Fruit fly (Drosophila melanogaster): ENCODE results near the gene Cpr62Bc.

Cpr62Bc gene

dm6 chr3L:1821140-1821539 lies 20.7 kb downstream of the Cpr62Bc start:
- TF ChIP-seq EcR (GFP tag; optimal IDR thresholded peaks at IDR 0.05) = peak; percentile 84
- peak; percentile 36 for TF ChIP-seq CG13204 (GFP tag; optimal IDR thresholded peaks at IDR 0.05)
- TF ChIP-seq CG8159 (tag; optimal IDR thresholded peaks at IDR 0.05) = no peak

- TF ChIP-seq EcR (GFP tag; optimal IDR thresholded peaks at IDR 0.05) (peak; percentile 93), CG8159 (tag; optimal IDR thresholded peaks at IDR 0.05) (no peak), CG13204 (GFP tag; optimal IDR thresholded peaks at IDR 0.05) (no peak), CG12605 (GFP tag; IDR thresholded peaks at IDR 0.05) (no peak), rn (GFP tag; IDR thresholded peaks at IDR 0.05) (no peak), Snoo (tag; optimal IDR thresholded peaks at IDR 0.05) (no peak), Pif1A (GFP tag; optimal IDR thresholded peaks at IDR 0.05) (no peak)
Measured at dm6 chr3L:1818834-1819233, 23.1 kb downstream of the Cpr62Bc start.

DNA sequence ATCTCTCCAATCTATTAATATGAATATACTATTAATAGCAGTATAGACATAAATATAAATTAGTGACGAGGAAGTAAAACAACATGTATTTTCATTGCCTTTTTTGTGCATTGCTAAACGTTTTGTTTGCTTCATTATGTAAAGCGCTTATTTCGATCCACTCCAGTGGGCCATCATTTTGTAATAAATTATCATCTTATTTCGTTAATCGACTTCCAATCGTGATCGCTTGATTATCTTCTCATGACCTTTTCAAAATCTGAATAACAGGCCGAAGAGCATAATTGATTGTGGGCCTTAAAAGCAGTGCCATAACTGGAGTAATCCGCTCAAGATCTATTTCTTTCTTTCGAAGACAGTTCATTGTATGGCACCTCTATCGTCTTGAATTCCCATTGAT lies 24.5 kb downstream of the Cpr62Bc start:
- TF ChIP-seq CG8301 (tag; optimal IDR thresholded peaks at IDR 0.05) (no peak), fd96Ca (GFP tag; IDR thresholded peaks at IDR 0.05) (no peak), rn (GFP tag; IDR thresholded peaks at IDR 0.05) (no peak), CG32121 (GFP tag; IDR thresholded peaks at IDR 0.05) (no peak), CG34367 (tag; optimal IDR thresholded peaks at IDR 0.05) (no peak), CG9948 (tag; optimal IDR thresholded peaks at IDR 0.05) (no peak), CG13204 (GFP tag; optimal IDR thresholded peaks at IDR 0.05) (no peak), CG15710 (tag; optimal IDR thresholded peaks at IDR 0.05) (no peak), CG14655 (GFP tag; optimal IDR thresholded peaks at IDR 0.05) (no peak), CG17806 (tag; optimal IDR thresholded peaks at IDR 0.05) (no peak), Pif1A (GFP tag; optimal IDR thresholded peaks at IDR 0.05) (no peak), Ets98B (GFP tag; IDR thresholded peaks at IDR 0.05) (no peak), CG8159 (tag; optimal IDR thresholded peaks at IDR 0.05) (no peak), Pif1B (GFP tag; optimal IDR thresholded peaks at IDR 0.05) (no peak), CG12605 (GFP tag; IDR thresholded peaks at IDR 0.05) (no peak), EcR (GFP tag; optimal IDR thresholded peaks at IDR 0.05) (no peak), CG10348 (GFP tag; IDR thresholded peaks at IDR 0.05) (no peak), Snoo (tag; optimal IDR thresholded peaks at IDR 0.05) (no peak)

DNA sequence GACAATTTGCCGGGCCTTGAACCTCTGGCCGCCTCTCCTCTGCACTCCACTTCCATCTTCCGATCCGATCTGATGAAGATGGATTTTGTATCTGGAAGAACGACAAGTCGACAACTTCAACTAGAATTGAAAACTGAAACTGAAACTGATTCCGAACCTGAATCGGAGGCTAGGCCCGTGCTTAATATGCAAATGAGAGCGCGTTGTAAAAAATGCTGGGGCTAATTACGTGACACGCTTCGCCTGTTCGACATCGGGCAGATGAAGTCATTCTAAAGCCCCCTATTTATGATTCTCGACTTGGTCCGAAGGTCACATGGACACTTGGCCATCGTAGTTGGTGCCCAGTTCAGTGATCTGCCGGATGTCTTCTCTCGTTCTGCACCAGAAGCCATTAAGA lies 25.3 kb downstream of the Cpr62Bc start:
- TF ChIP-seq EcR (GFP tag; optimal IDR thresholded peaks at IDR 0.05) = peak; percentile 83
- TF ChIP-seq CG15710 (tag; optimal IDR thresholded peaks at IDR 0.05) = no peak
- no peak for TF ChIP-seq rn (GFP tag; IDR thresholded peaks at IDR 0.05)

DNA sequence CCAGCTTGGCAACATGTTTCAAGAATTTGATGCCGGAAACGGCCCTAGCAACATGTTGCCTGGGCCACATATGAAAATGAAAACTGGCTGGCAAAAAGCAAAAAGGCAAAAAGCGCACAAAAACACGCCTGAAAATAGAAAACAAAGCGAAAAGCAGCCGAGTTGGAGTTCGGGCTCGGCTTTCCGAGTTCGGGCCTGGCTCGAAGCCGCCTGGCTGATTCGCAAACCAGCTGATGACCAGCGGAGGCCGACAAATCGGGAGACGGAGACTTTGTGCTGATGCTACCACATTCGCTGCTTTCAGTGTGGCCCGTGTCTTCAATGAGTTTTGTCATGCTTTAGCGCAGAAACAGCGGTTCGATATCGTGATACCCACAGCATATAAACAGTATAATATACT lies 31.6 kb downstream of the Cpr62Bc start, which contains the start of gene GV1:
GV1 (plus strand) TSS at position 301 of the 400 bp plus-strand sequence.
- peak; percentile 83 for TF ChIP-seq CG34367 (tag; optimal IDR thresholded peaks at IDR 0.05)
- peak; percentile 72 for TF ChIP-seq CG17806 (tag; optimal IDR thresholded peaks at IDR 0.05)
- peak; percentile 80 for TF ChIP-seq CG8159 (tag; optimal IDR thresholded peaks at IDR 0.05)
- peak; percentile 77 for TF ChIP-seq EcR (GFP tag; optimal IDR thresholded peaks at IDR 0.05)
- TF ChIP-seq D1 (tag; optimal IDR thresholded peaks at IDR 0.05) = peak; percentile 8
- TF ChIP-seq fd96Ca (GFP tag; IDR thresholded peaks at IDR 0.05) = peak; percentile 72; the same call in 2 of the 3 replicates
- TF ChIP-seq Pif1B (GFP tag; optimal IDR thresholded peaks at IDR 0.05) = peak; percentile 73
- peak; percentile 88 for TF ChIP-seq CG4496 (GFP tag; IDR thresholded peaks at IDR 0.05)
- peak; percentile 78 for TF ChIP-seq Pif1A (GFP tag; optimal IDR thresholded peaks at IDR 0.05)
- TF ChIP-seq CG32121 (GFP tag; IDR thresholded peaks at IDR 0.05) = peak; percentile 71
- peak; percentile 80 for TF ChIP-seq Ets98B (GFP tag; IDR thresholded peaks at IDR 0.05)
- TF ChIP-seq CG9948 (tag; optimal IDR thresholded peaks at IDR 0.05) = peak; percentile 52
- no peak for TF ChIP-seq rn (GFP tag; IDR thresholded peaks at IDR 0.05)
- TF ChIP-seq CG13204 (GFP tag; optimal IDR thresholded peaks at IDR 0.05) = peak; percentile 95
- TF ChIP-seq CG8301 (tag; optimal IDR thresholded peaks at IDR 0.05) = peak; percentile 69
- peak; percentile 82 for TF ChIP-seq CG15710 (tag; optimal IDR thresholded peaks at IDR 0.05)
- TF ChIP-seq CG12605 (GFP tag; IDR thresholded peaks at IDR 0.05) = peak; percentile 96
- TF ChIP-seq gl (tag; optimal IDR thresholded peaks at IDR 0.05) = peak; percentile 95
- TF ChIP-seq CG14655 (GFP tag; optimal IDR thresholded peaks at IDR 0.05) = peak; percentile 70
- TF ChIP-seq CG10348 (GFP tag; IDR thresholded peaks at IDR 0.05) = no peak
- peak; percentile 48 for TF ChIP-seq Snoo (tag; optimal IDR thresholded peaks at IDR 0.05)

DNA sequence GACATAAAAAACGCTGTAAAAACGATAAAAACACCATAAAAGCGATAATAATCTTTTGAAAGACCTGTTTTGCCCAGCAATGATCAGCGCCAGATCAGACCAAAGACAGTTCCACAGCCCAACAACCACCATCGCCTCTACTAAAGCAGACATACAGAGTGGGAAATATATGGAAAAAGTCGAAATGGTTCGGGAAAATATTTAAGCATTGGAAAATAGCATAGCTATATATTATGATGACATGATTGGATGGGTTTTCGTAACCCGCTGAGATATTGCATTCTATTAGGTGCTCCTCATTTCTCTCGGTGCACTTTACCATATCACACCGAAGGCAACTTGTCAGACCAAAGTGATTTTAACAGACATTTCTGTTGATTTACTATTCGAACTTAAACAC lies 33.3 kb downstream of the Cpr62Bc start:
- peak; percentile 85 for TF ChIP-seq CG32121 (GFP tag; IDR thresholded peaks at IDR 0.05)
- TF ChIP-seq CG34367 (tag; optimal IDR thresholded peaks at IDR 0.05) = peak; percentile 86
- TF ChIP-seq CG8159 (tag; optimal IDR thresholded peaks at IDR 0.05) = peak; percentile 86
- TF ChIP-seq fd96Ca (GFP tag; IDR thresholded peaks at IDR 0.05) = peak; percentile 95
- TF ChIP-seq D1 (tag; optimal IDR thresholded peaks at IDR 0.05) = no peak
- peak; percentile 92 for TF ChIP-seq Ets98B (GFP tag; IDR thresholded peaks at IDR 0.05)
- peak; percentile 89 for TF ChIP-seq Pif1B (GFP tag; optimal IDR thresholded peaks at IDR 0.05)
- peak; percentile 68 for TF ChIP-seq CG10348 (GFP tag; IDR thresholded peaks at IDR 0.05)
- TF ChIP-seq Snoo (tag; optimal IDR thresholded peaks at IDR 0.05) = peak; percentile 60
- TF ChIP-seq CG14655 (GFP tag; optimal IDR thresholded peaks at IDR 0.05) = no peak
- TF ChIP-seq CG8301 (tag; optimal IDR thresholded peaks at IDR 0.05) = peak; percentile 78
- no peak for TF ChIP-seq Pif1A (GFP tag; optimal IDR thresholded peaks at IDR 0.05)
- TF ChIP-seq CG17806 (tag; optimal IDR thresholded peaks at IDR 0.05) = peak; percentile 87
- TF ChIP-seq CG4496 (GFP tag; IDR thresholded peaks at IDR 0.05) = peak; percentile 94
- peak; percentile 79 for TF ChIP-seq gl (tag; optimal IDR thresholded peaks at IDR 0.05)
- TF ChIP-seq rn (GFP tag; IDR thresholded peaks at IDR 0.05) = peak; percentile 83
- TF ChIP-seq EcR (GFP tag; optimal IDR thresholded peaks at IDR 0.05) = no peak
- TF ChIP-seq CG9948 (tag; optimal IDR thresholded peaks at IDR 0.05) = peak; percentile 78
- TF ChIP-seq CG12605 (GFP tag; IDR thresholded peaks at IDR 0.05) = peak; percentile 82
- no peak for TF ChIP-seq CG13204 (GFP tag; optimal IDR thresholded peaks at IDR 0.05)
- TF ChIP-seq CG15710 (tag; optimal IDR thresholded peaks at IDR 0.05) = peak; percentile 85

All from whole organism, pupa.